Worm (Caenorhabditis elegans): ENCODE results near the gene M01H9.4.

The M01H9.4 gene

ce11 chrIV:4468046-4468727 lies 14.5 kb downstream of the M01H9.4 start (continued):
- TF ChIP-seq nhr-102 (tag; optimal IDR thresholded peaks at IDR 0.05): peak; percentile 60
- no peak for TF ChIP-seq F10B5.3 (tag; optimal IDR thresholded peaks at IDR 0.05)
- TF ChIP-seq tra-1 (GFP tag; IDR thresholded peaks at IDR 0.05): no peak
- peak; percentile 30 for TF ChIP-seq aha-1 (tag)
- TF ChIP-seq daf-16 (GFP tag; optimal IDR thresholded peaks at IDR 0.05): peak in 1 of 2 experiments; percentile 61
- peak; percentile 77 for TF ChIP-seq daf-16 (tag; optimal IDR thresholded peaks at IDR 0.05)
- TF ChIP-seq unc-130 (GFP tag; optimal IDR thresholded peaks at IDR 0.05): peak; percentile 44
- TF ChIP-seq dmd-6 (GFP tag; IDR thresholded peaks at IDR 0.05): no peak; the same call in 1 of the 2 replicates
- TF ChIP-seq ces-1 (GFP tag; optimal IDR thresholded peaks at IDR 0.05): no peak
- TF ChIP-seq tag-97 (GFP tag; IDR thresholded peaks at IDR 0.05): no peak
- peak; percentile 26 to 65 for TF ChIP-seq hif-1 (tag; optimal IDR thresholded peaks at IDR 0.05)
- TF ChIP-seq nhr-10 (tag; optimal IDR thresholded peaks at IDR 0.05): no peak
- peak; percentile 1 for TF ChIP-seq nhr-6 (tag; optimal IDR thresholded peaks at IDR 0.05)
- peak; percentile 29 for TF ChIP-seq zip-2 (tag; optimal IDR thresholded peaks at IDR 0.05)
- TF ChIP-seq set-16 (GFP tag; IDR thresholded peaks at IDR 0.05): no peak
- 0 out of 2 replicates have a peak, but pooled peaks have one; percentile 22 for TF ChIP-seq ZK337.2 (GFP tag; IDR thresholded peaks at IDR 0.05)
- TF ChIP-seq unc-39 (tag; optimal IDR thresholded peaks at IDR 0.05): no peak
- TF ChIP-seq daf-12 (tag; optimal IDR thresholded peaks at IDR 0.05): no peak
- 0 out of 4 replicates have a peak, but pooled peaks of 1 of the 2 experiments have one; percentile 7 for TF ChIP-seq madf-5 (GFP tag; IDR thresholded peaks at IDR 0.05)
- no peak for TF ChIP-seq ceh-82 (tag; optimal IDR thresholded peaks at IDR 0.05)
- TF ChIP-seq egl-27 (tag; optimal IDR thresholded peaks at IDR 0.05): no peak
- no peak for TF ChIP-seq ceh-28 (tag; optimal IDR thresholded peaks at IDR 0.05)
- TF ChIP-seq mes-2 (tag; optimal IDR thresholded peaks at IDR 0.05; ENCODE audit: poor library complexity, severe bottlenecking): peak; percentile 12
- 0 out of 2 replicates have a peak, but pooled peaks have one; percentile 40 for TF ChIP-seq Y105C5A.15 (GFP tag; IDR thresholded peaks at IDR 0.05)
- TF ChIP-seq nhr-48 (tag; optimal IDR thresholded peaks at IDR 0.05): peak; percentile 51
- no peak for TF ChIP-seq nhr-28 (tag; optimal IDR thresholded peaks at IDR 0.05)
- TF ChIP-seq F37D6.2 (tag; optimal IDR thresholded peaks at IDR 0.05): no peak
- TF ChIP-seq lin-29 (GFP tag; IDR thresholded peaks at IDR 0.05): no peak
- TF ChIP-seq hlh-30 (tag; optimal IDR thresholded peaks at IDR 0.05; ENCODE audit: insufficient read depth): peak; percentile 11
- TF ChIP-seq F49E8.2 (tag; optimal IDR thresholded peaks at IDR 0.05; ENCODE audit: borderline replicate concordance): no peak
- TF ChIP-seq attf-4 (tag; optimal IDR thresholded peaks at IDR 0.05): no peak
- TF ChIP-seq ztf-11 (tag; optimal IDR thresholded peaks at IDR 0.05): no peak
- TF ChIP-seq fkh-10 (GFP tag; optimal IDR thresholded peaks at IDR 0.05): no peak
- no peak for TF ChIP-seq pha-4 (GFP tag; IDR thresholded peaks at IDR 0.05)
- peak; percentile 11 for TF ChIP-seq pha-4 (tag; optimal IDR thresholded peaks at IDR 0.05)
- TF ChIP-seq sdz-12 (GFP tag; optimal IDR thresholded peaks at IDR 0.05): peak; percentile 56
- TF ChIP-seq T26A8.4 (GFP tag; IDR thresholded peaks at IDR 0.05): peak; percentile 75; the same call in 1 of the 2 replicates
- TF ChIP-seq nhr-11 (tag; optimal IDR thresholded peaks at IDR 0.05): peak; percentile 14
- TF ChIP-seq lsy-2 (tag; optimal IDR thresholded peaks at IDR 0.05): peak; percentile 33 to 72
- no peak for TF ChIP-seq nhr-41 (GFP tag; IDR thresholded peaks at IDR 0.05)
- TF ChIP-seq arid-1 (GFP tag; conservative IDR thresholded peaks at IDR 0.05): no peak; the same call in 1 of the 2 replicates
- TF ChIP-seq nhr-42 (GFP tag; IDR thresholded peaks at IDR 0.05): 0 out of 2 replicates have a peak, but pooled peaks have one; percentile 6
- TF ChIP-seq lin-1 (GFP tag; IDR thresholded peaks at IDR 0.05): peak; percentile 59; the same call in 1 of the 2 replicates
- no peak for TF ChIP-seq lin-15B (tag; optimal IDR thresholded peaks at IDR 0.05)
- TF ChIP-seq nhr-76 (tag; optimal IDR thresholded peaks at IDR 0.05): no peak
- peak in 1 of 2 experiments; percentile 63 for TF ChIP-seq unc-62 (GFP tag; optimal IDR thresholded peaks at IDR 0.05 in 1 of 2)
- no peak for TF ChIP-seq unc-62 (tag; optimal IDR thresholded peaks at IDR 0.05)
- peak; percentile 37 for TF ChIP-seq rbr-2 (tag; optimal IDR thresholded peaks at IDR 0.05)
- TF ChIP-seq pqm-1 (tag; optimal IDR thresholded peaks at IDR 0.05): no peak
- TF ChIP-seq mxl-3 (GFP tag; optimal IDR thresholded peaks at IDR 0.05): peak; percentile 31
- no peak for TF ChIP-seq nhr-237 (tag; optimal IDR thresholded peaks at IDR 0.05)
